Fruit fly (Drosophila melanogaster) Kc167 (cell line): ENCODE data around the gene tkv.

ENCODE experiments used
- Myc ChIP-seq: fragments of >200 bp; optimal IDR thresholded peaks from 2 replicates; lab custom pipeline; 2017; ENCODE audit warnings: missing external identifiers
- Sin3A ChIP-seq: fragments of >200 bp; optimal IDR thresholded peaks from 2 replicates; lab custom pipeline; 2018; ENCODE audit warnings: missing external identifiers
- h ChIP-seq: fragments of >200 bp; optimal IDR thresholded peaks from 3 replicates; lab custom pipeline; 2018; ENCODE audit warnings: missing external identifiers
- insv ChIP-seq: fragments of >200 bp; optimal IDR thresholded peaks from 3 replicates; lab custom pipeline; 2018; ENCODE audit warnings: missing external identifiers
- psq ChIP-seq: fragments of >200 bp; optimal IDR thresholded peaks from 2 replicates; lab custom pipeline; 2017; ENCODE audit warnings: missing external identifiers
- ttk ChIP-seq: sonication (Bioruptor generic); optimal IDR thresholded peaks from 2 replicates; lab custom pipeline; 2017; ENCODE audit warnings: missing external identifiers

Gene tkv

dm6 chr2L:5223317-5223716 is 47.9 kb downstream of the tkv start:
- TF ChIP-seq ttk (lab: Kevin White, UChicago) (no peak), Sin3A (no peak), insv (lab: Kevin White, UChicago) (no peak), psq (lab: Kevin White, UChicago) (no peak), Myc (lab: Kevin White, UChicago) (no peak), h (lab: Kevin White, UChicago) (no peak)

dm6 chr2L:5216442-5216841 is 54.7 kb downstream of the tkv start, which contains the start of the genes CG14034 and TpnC25D:
TSS of gene CG14034 (minus strand) at chr2L:5216542.
TSS of gene TpnC25D (plus strand) at chr2L:5216701.
- TF ChIP-seq h (lab: Kevin White, UChicago) (no peak), Myc (lab: Kevin White, UChicago) (no peak)

dm6 chr2L:5214981-5215380 is 56.2 kb downstream of the tkv start, which contains the start of gene CG7742:
TSS of gene CG7742 (minus strand) at chr2L:5215081.
- TF ChIP-seq Myc (lab: Kevin White, UChicago) (no peak), h (lab: Kevin White, UChicago) (no peak), Sin3A (no peak), psq (lab: Kevin White, UChicago) (no peak), insv (lab: Kevin White, UChicago) (no peak), ttk (lab: Kevin White, UChicago) (no peak)

dm6 chr2L:5210946-5211345 is 60.2 kb downstream of the tkv start:
- TF ChIP-seq Myc (lab: Kevin White, UChicago) (no peak), insv (lab: Kevin White, UChicago) (no peak), psq (lab: Kevin White, UChicago) (no peak)

- no peak for TF ChIP-seq ttk (lab: Kevin White, UChicago)
- no peak for TF ChIP-seq psq (lab: Kevin White, UChicago)
- no peak for TF ChIP-seq Myc (lab: Kevin White, UChicago)
- no peak for TF ChIP-seq h (lab: Kevin White, UChicago)
- no peak for TF ChIP-seq insv (lab: Kevin White, UChicago)
- no peak for TF ChIP-seq Sin3A
Observed at dm6 chr2L:5210145-5210504, 61.1 kb downstream of the tkv start, which contains the start of gene Cyp28d1. TSS of gene Cyp28d1 (plus strand) at chr2L:5210460.

dm6 chr2L:5209244-5210144 is 61.7 kb downstream of the tkv start:
- TF ChIP-seq ttk (lab: Kevin White, UChicago) (no peak), Sin3A (no peak), h (lab: Kevin White, UChicago) (no peak), psq (lab: Kevin White, UChicago) (no peak), Myc (lab: Kevin White, UChicago) (no peak), insv (lab: Kevin White, UChicago) (no peak)

dm6 chr2L:5208581-5208980 is 62.6 kb downstream of the tkv start:
- TF ChIP-seq h (lab: Kevin White, UChicago) (no peak), insv (lab: Kevin White, UChicago) (no peak)

dm6 chr2L:5206964-5207585 is 64.1 kb downstream of the tkv start, which contains the start of gene Cyp28d2:
TSS of gene Cyp28d2 (plus strand) at chr2L:5207267.
- no peak for TF ChIP-seq psq (lab: Kevin White, UChicago)
- no peak for TF ChIP-seq insv (lab: Kevin White, UChicago)
- no peak for TF ChIP-seq ttk (lab: Kevin White, UChicago)
- TF ChIP-seq Sin3A = no peak
- TF ChIP-seq h (lab: Kevin White, UChicago) = no peak
- no peak for TF ChIP-seq Myc (lab: Kevin White, UChicago)

- TF ChIP-seq h (lab: Kevin White, UChicago) = no peak
- no peak for TF ChIP-seq insv (lab: Kevin White, UChicago)
- no peak for TF ChIP-seq psq (lab: Kevin White, UChicago)
- no peak for TF ChIP-seq ttk (lab: Kevin White, UChicago)
- no peak for TF ChIP-seq Myc (lab: Kevin White, UChicago)
- no peak for TF ChIP-seq Sin3A
Observed at dm6 chr2L:5197200-5197599, 74.0 kb downstream of the tkv start.

- TF ChIP-seq Myc (lab: Kevin White, UChicago) = no peak
Observed at dm6 chr2L:5196684-5197083, 74.5 kb downstream of the tkv start.

dm6 chr2L:5195639-5196038 is 75.5 kb downstream of the tkv start:
- TF ChIP-seq h (lab: Kevin White, UChicago) (no peak), psq (lab: Kevin White, UChicago) (no peak), Myc (lab: Kevin White, UChicago) (no peak), Sin3A (no peak)

dm6 chr2L:5186543-5186942 is 84.6 kb downstream of the tkv start:
- no peak for TF ChIP-seq insv (lab: Kevin White, UChicago)
- no peak for TF ChIP-seq ttk (lab: Kevin White, UChicago)
- no peak for TF ChIP-seq psq (lab: Kevin White, UChicago)
- no peak for TF ChIP-seq h (lab: Kevin White, UChicago)
- no peak for TF ChIP-seq Sin3A
- TF ChIP-seq Myc (lab: Kevin White, UChicago) = no peak
